Worm (Caenorhabditis elegans): Measurements from ENCODE around the gene F49H12.3.
A peak's percentile ranks its signal among the peaks of the same experiment; 100 is the strongest.

F49H12.3 gene

ce11 chrX:2107414-2107813 is 23.2 kb downstream of the F49H12.3 start (continued):
- no peak for TF ChIP-seq xbp-1 (tag; optimal IDR thresholded peaks at IDR 0.05)
- TF ChIP-seq ceh-82 (tag; optimal IDR thresholded peaks at IDR 0.05) = no peak
- TF ChIP-seq nhr-71 (tag; optimal IDR thresholded peaks at IDR 0.05) = no peak
- no peak for TF ChIP-seq ztf-11 (tag; optimal IDR thresholded peaks at IDR 0.05)
- TF ChIP-seq skn-1 (tag; optimal IDR thresholded peaks at IDR 0.05) = no peak
- TF ChIP-seq unc-130 (tag; optimal IDR thresholded peaks at IDR 0.05) = no peak
- no peak for TF ChIP-seq hlh-17 (GFP tag; optimal IDR thresholded peaks at IDR 0.05; ENCODE audit: borderline replicate concordance)

DNA sequence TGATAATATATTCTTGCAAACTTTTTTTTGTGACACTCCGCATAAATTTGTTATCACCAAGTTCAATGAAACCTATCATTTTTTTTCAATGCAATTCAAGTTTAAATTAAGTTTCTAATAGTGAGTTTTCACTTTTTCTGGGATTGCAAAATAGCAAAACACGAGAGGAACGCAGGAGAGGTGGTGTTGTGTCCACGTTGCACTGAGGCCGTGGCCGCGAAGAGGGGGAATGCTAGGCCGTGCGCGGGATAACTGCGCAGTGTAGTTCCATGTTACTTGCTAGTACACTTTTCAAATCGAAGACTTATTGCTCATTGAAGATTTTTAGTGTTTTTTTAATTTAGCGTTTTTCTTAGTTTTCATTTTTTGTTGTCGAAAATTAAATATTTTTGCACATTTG is 24.0 kb downstream of the F49H12.3 start:
- TF ChIP-seq ztf-4 (tag; optimal IDR thresholded peaks at IDR 0.05) = no peak
- TF ChIP-seq pag-3 (tag; optimal IDR thresholded peaks at IDR 0.05; ENCODE audit: borderline replicate concordance, insufficient read depth) = no peak
- TF ChIP-seq mab-9 (GFP tag; IDR thresholded peaks at IDR 0.05) = no peak
- no peak for TF ChIP-seq C34B4.2 (tag; optimal IDR thresholded peaks at IDR 0.05)
- no peak for TF ChIP-seq hlh-17 (GFP tag; optimal IDR thresholded peaks at IDR 0.05; ENCODE audit: borderline replicate concordance)
- TF ChIP-seq lin-35 (GFP tag; optimal IDR thresholded peaks at IDR 0.05) = peak in 1 of 2 experiments; percentile 16
- TF ChIP-seq rnt-1 (tag; optimal IDR thresholded peaks at IDR 0.05) = peak; percentile 55
- no peak for TF ChIP-seq ama-1 (optimal IDR thresholded peaks at IDR 0.05)
- no peak for TF ChIP-seq aly-2 (tag; optimal IDR thresholded peaks at IDR 0.05)
- no peak for TF ChIP-seq swsn-7 (tag; optimal IDR thresholded peaks at IDR 0.05)
- TF ChIP-seq vab-15 (tag; optimal IDR thresholded peaks at IDR 0.05) = no peak
- no peak for TF ChIP-seq lin-13 (GFP tag; optimal IDR thresholded peaks at IDR 0.05)
- TF ChIP-seq ceh-82 (tag; optimal IDR thresholded peaks at IDR 0.05) = no peak
- TF ChIP-seq blmp-1 (tag; optimal IDR thresholded peaks at IDR 0.05) = peak; percentile 62
- TF ChIP-seq skn-1 (tag; optimal IDR thresholded peaks at IDR 0.05) = peak; percentile 1
- no peak for TF ChIP-seq egl-13 (tag; optimal IDR thresholded peaks at IDR 0.05)
- TF ChIP-seq jun-1 (tag; optimal IDR thresholded peaks at IDR 0.05) = no peak
- no peak for TF ChIP-seq fkh-4 (tag; optimal IDR thresholded peaks at IDR 0.05; ENCODE audit: borderline replicate concordance)
- no peak for TF ChIP-seq nhr-47 (tag; optimal IDR thresholded peaks at IDR 0.05)
- no peak for TF ChIP-seq ets-5 (GFP tag; IDR thresholded peaks at IDR 0.05)
- TF ChIP-seq grh-1 (GFP tag; IDR thresholded peaks at IDR 0.05) = no peak
- TF ChIP-seq nhr-19 (GFP tag; conservative IDR thresholded peaks at IDR 0.05) = no peak
- TF ChIP-seq efl-1 (optimal IDR thresholded peaks at IDR 0.05) = no peak
- TF ChIP-seq efl-1 (GFP tag; optimal IDR thresholded peaks at IDR 0.05 in 1 of 2) = no peak
- peak; percentile 54 for TF ChIP-seq lin-14 (GFP tag; optimal IDR thresholded peaks at IDR 0.05)
- TF ChIP-seq pax-3 (tag; optimal IDR thresholded peaks at IDR 0.05) = no peak
- TF ChIP-seq unc-130 (tag; optimal IDR thresholded peaks at IDR 0.05) = no peak
- TF ChIP-seq dsc-1 (tag; optimal IDR thresholded peaks at IDR 0.05) = no peak
- TF ChIP-seq elt-3 (tag; optimal IDR thresholded peaks at IDR 0.05) = no peak
- TF ChIP-seq alr-1 (tag; optimal IDR thresholded peaks at IDR 0.05; ENCODE audit: borderline replicate concordance) = no peak

DNA sequence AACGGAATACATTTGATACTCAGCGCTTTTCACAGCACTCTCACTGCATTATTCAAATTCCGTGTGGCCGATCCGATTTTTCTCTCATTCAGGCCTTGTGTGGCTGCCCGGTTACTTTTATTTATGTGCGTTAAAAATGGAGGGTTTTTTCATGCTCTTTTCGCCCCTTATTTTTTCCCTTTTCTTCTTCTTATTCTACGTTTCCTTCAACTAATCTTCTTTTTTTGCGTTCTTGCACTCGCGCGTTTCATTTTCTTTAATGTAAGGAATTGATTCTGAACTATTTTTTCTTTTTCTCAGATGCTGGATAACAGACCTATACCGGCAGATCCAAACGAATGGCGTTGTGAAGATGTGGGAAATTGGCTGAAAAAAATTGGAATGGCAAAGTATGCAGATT is 24.5 kb downstream of the F49H12.3 start, which contains the start of gene F53B1.2:
Gene F53B1.2, plus strand, starts transcription at position 301 of the 400 bp plus-strand sequence.
- TF ChIP-seq nhr-77 (tag; optimal IDR thresholded peaks at IDR 0.05) (no peak), nhr-85 (tag) (no peak), efl-1 (optimal IDR thresholded peaks at IDR 0.05) (no peak), efl-1 (GFP tag; optimal IDR thresholded peaks at IDR 0.05 in 1 of 2) (no peak), sptf-1 (tag; optimal IDR thresholded peaks at IDR 0.05) (no peak), isw-1 (GFP tag; IDR thresholded peaks at IDR 0.05) (no peak), elt-3 (tag; optimal IDR thresholded peaks at IDR 0.05) (no peak), lsy-2 (tag; optimal IDR thresholded peaks at IDR 0.05) (no peak), zip-4 (GFP tag; optimal IDR thresholded peaks at IDR 0.05) (no peak), sup-37 (GFP tag; optimal IDR thresholded peaks at IDR 0.05) (no peak), nhr-71 (tag; optimal IDR thresholded peaks at IDR 0.05) (no peak), alr-1 (tag; optimal IDR thresholded peaks at IDR 0.05; ENCODE audit: borderline replicate concordance) (no peak), mef-2 (tag; optimal IDR thresholded peaks at IDR 0.05) (no peak), aha-1 (tag; optimal IDR thresholded peaks at IDR 0.05) (no peak)
